Worm (Caenorhabditis elegans) whole organism, midembryonic: Measurements from ENCODE around the gene sra-29.

Experiments used
- T22C8.4 ChIP-seq: fragments of 200-800 bp; sonication (Bioruptor generic); IDR thresholded peaks from 2 replicates; pipeline ENCODE4 v1.3.6; 2022; ENCODE audit warnings: missing genetic modification characterization, missing compliant biosample characterization
- cog-1 ChIP-seq: sonication (generic microtip); optimal IDR thresholded peaks from 2 replicates; lab custom pipeline; 2016; ENCODE audit warnings: missing genetic modification characterization, missing compliant biosample characterization
- flt-1 ChIP-seq: fragments of 200-800 bp; sonication (Bioruptor generic); IDR thresholded peaks from 2 replicates; pipeline ENCODE4 v1.3.6; 2022; ENCODE audit warnings: missing genetic modification characterization, missing compliant biosample characterization
- klf-2 ChIP-seq: fragments of 200-800 bp; sonication (Bioruptor generic); conservative IDR thresholded peaks from 2 replicates; pipeline ENCODE4 v1.3.6; 2022; ENCODE audit warnings: missing genetic modification reagents, missing genetic modification characterization, missing compliant biosample characterization
- med-1 ChIP-seq: sonication (generic microtip); optimal IDR thresholded peaks from 2 replicates; lab custom pipeline; 2017; ENCODE audit warnings: missing genetic modification characterization, mild to moderate bottlenecking, missing compliant biosample characterization, antibody characterized with exemption, missing genetic modification reagents; ENCODE audit not compliant: insufficient read depth
- ztf-23 ChIP-seq: fragments of 200-800 bp; sonication (Bioruptor generic); IDR thresholded peaks from 2 replicates; pipeline ENCODE4 v1.3.6; 2022; ENCODE audit warnings: missing genetic modification reagents, missing genetic modification characterization, missing compliant biosample characterization
- ztf-29 ChIP-seq: fragments of 200-800 bp; sonication (Bioruptor generic); IDR thresholded peaks from 2 replicates; pipeline ENCODE4 v1.3.6; 2022; ENCODE audit warnings: missing genetic modification reagents, missing genetic modification characterization, missing compliant biosample characterization

DNA sequence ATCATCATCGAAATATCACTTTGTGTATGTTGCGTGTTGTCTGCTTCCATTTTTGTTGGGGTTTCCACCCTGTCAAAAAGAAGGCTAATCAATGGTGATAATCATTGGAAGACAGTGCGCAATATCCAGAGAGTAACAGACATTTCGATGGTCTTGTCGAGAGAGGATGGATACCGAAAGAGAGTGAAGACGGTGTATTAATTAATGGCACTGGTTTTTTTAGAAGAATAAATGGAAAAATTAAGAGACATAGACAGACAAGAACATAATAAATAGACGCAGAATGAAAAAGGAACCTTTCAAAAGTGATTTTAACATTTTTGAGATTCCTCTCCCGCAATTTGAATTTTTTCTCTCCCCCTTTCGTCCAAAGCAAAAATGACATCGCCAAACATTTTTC lies 43.5 kb upstream of the sra-29 start:
- TF ChIP-seq ztf-29 (GFP tag; lab: Robert Waterston, UW) (no peak), flt-1 (GFP tag; lab: Robert Waterston, UW) (no peak), klf-2 (GFP tag; lab: Robert Waterston, UW) (no peak), ztf-23 (GFP tag; lab: Robert Waterston, UW) (no peak), T22C8.4 (GFP tag; lab: Robert Waterston, UW) (no peak), cog-1 (tag; lab: Kevin White, UChicago) (no peak), med-1 (no peak)
